Worm (Caenorhabditis elegans): ENCODE results near the gene Y82E9BR.5.

The Y82E9BR.5 gene

ce11 chrIII:1413125-1413837 is 29.1 kb downstream of the Y82E9BR.5 start:
- no peak for TF ChIP-seq nhr-129 (tag; optimal IDR thresholded peaks at IDR 0.05)
- TF ChIP-seq mab-5 (tag; optimal IDR thresholded peaks at IDR 0.05): no peak
- no peak for TF ChIP-seq sma-9 (GFP tag; optimal IDR thresholded peaks at IDR 0.05)
- no peak for TF ChIP-seq sma-9 (tag; optimal IDR thresholded peaks at IDR 0.05)
- TF ChIP-seq nhr-237 (tag; optimal IDR thresholded peaks at IDR 0.05): no peak
- TF ChIP-seq nhr-10 (tag; optimal IDR thresholded peaks at IDR 0.05): no peak
- TF ChIP-seq nhr-77 (tag; optimal IDR thresholded peaks at IDR 0.05): no peak
- TF ChIP-seq blmp-1 (tag; optimal IDR thresholded peaks at IDR 0.05; ENCODE audit: insufficient read depth): no peak
- no peak for TF ChIP-seq nhr-23 (tag; optimal IDR thresholded peaks at IDR 0.05)
- no peak for TF ChIP-seq elt-3 (tag; optimal IDR thresholded peaks at IDR 0.05)
- no peak for TF ChIP-seq nhr-21 (tag; optimal IDR thresholded peaks at IDR 0.05)
- TF ChIP-seq mdl-1 (tag; optimal IDR thresholded peaks at IDR 0.05): no peak
- TF ChIP-seq fos-1 (tag; optimal IDR thresholded peaks at IDR 0.05): no peak
- no peak for TF ChIP-seq F13H6.1 (tag; optimal IDR thresholded peaks at IDR 0.05)
- TF ChIP-seq lsy-2 (tag; optimal IDR thresholded peaks at IDR 0.05): no peak
- TF ChIP-seq sma-3 (GFP tag; optimal IDR thresholded peaks at IDR 0.05): no peak
- TF ChIP-seq ZK546.5 (tag; optimal IDR thresholded peaks at IDR 0.05): no peak
- TF ChIP-seq ceh-82 (tag; optimal IDR thresholded peaks at IDR 0.05): no peak
- no peak for TF ChIP-seq lin-11 (tag; optimal IDR thresholded peaks at IDR 0.05)
- TF ChIP-seq ztf-1 (GFP tag; conservative IDR thresholded peaks at IDR 0.05): no peak

ce11 chrIII:1413890-1414613 is 29.9 kb downstream of the Y82E9BR.5 start, which contains the start of gene Y82E9BR.14:
Gene Y82E9BR.14 (minus strand): TSS chrIII:1414116.
- TF ChIP-seq fos-1 (tag; optimal IDR thresholded peaks at IDR 0.05) (peak; percentile 66), nhr-77 (tag; optimal IDR thresholded peaks at IDR 0.05) (no peak), peb-1 (tag; optimal IDR thresholded peaks at IDR 0.05) (no peak), nhr-11 (tag; optimal IDR thresholded peaks at IDR 0.05) (no peak), nhr-237 (tag; optimal IDR thresholded peaks at IDR 0.05) (no peak), lsy-2 (tag; optimal IDR thresholded peaks at IDR 0.05) (no peak), egl-27 (tag; optimal IDR thresholded peaks at IDR 0.05) (no peak)

ce11 chrIII:1416571-1416970 is 32.4 kb downstream of the Y82E9BR.5 start:
- no peak for TF ChIP-seq ama-1 (optimal IDR thresholded peaks at IDR 0.05)
- no peak for TF ChIP-seq crh-2 (tag; optimal IDR thresholded peaks at IDR 0.05)
- no peak for TF ChIP-seq lin-39 (tag; optimal IDR thresholded peaks at IDR 0.05)
- TF ChIP-seq nhr-129 (tag; optimal IDR thresholded peaks at IDR 0.05): no peak
- no peak for TF ChIP-seq nhr-11 (tag; optimal IDR thresholded peaks at IDR 0.05)

- TF ChIP-seq fos-1 (tag; optimal IDR thresholded peaks at IDR 0.05): no peak
- TF ChIP-seq ztf-11 (tag; optimal IDR thresholded peaks at IDR 0.05): no peak
- no peak for TF ChIP-seq nhr-77 (tag; optimal IDR thresholded peaks at IDR 0.05)
- no peak for TF ChIP-seq egl-27 (tag; optimal IDR thresholded peaks at IDR 0.05)
- TF ChIP-seq mbf-1 (tag; optimal IDR thresholded peaks at IDR 0.05): no peak
- TF ChIP-seq ceh-82 (tag; optimal IDR thresholded peaks at IDR 0.05): no peak
- no peak for TF ChIP-seq nhr-6 (tag; optimal IDR thresholded peaks at IDR 0.05)
- TF ChIP-seq nhr-237 (tag; optimal IDR thresholded peaks at IDR 0.05): no peak
Observed at ce11 chrIII:1417090-1417489, 32.9 kb downstream of the Y82E9BR.5 start, which contains the start of gene elc-1. Gene elc-1 (minus strand): TSS chrIII:1417190.

- TF ChIP-seq fos-1 (tag; optimal IDR thresholded peaks at IDR 0.05): peak; percentile 75
- peak; percentile 90 for TF ChIP-seq lin-11 (tag; optimal IDR thresholded peaks at IDR 0.05)
- peak; percentile 89 for TF ChIP-seq C34F6.9 (tag; optimal IDR thresholded peaks at IDR 0.05)
- peak; percentile 47 for TF ChIP-seq sem-4 (tag; optimal IDR thresholded peaks at IDR 0.05)
- TF ChIP-seq snpc-4 (tag; optimal IDR thresholded peaks at IDR 0.05): peak; percentile 59
- no peak for TF ChIP-seq ztf-11 (tag; optimal IDR thresholded peaks at IDR 0.05)
- no peak for TF ChIP-seq peb-1 (tag; optimal IDR thresholded peaks at IDR 0.05)
- TF ChIP-seq ceh-16 (tag; optimal IDR thresholded peaks at IDR 0.05): peak; percentile 79
- no peak for TF ChIP-seq aly-2 (tag; optimal IDR thresholded peaks at IDR 0.05)
- peak; percentile 30 for TF ChIP-seq egl-27 (tag; optimal IDR thresholded peaks at IDR 0.05)
- no peak for TF ChIP-seq elt-1 (tag; optimal IDR thresholded peaks at IDR 0.05)
- no peak for TF ChIP-seq ztf-1 (GFP tag; conservative IDR thresholded peaks at IDR 0.05)
- no peak for TF ChIP-seq nhr-23 (tag; optimal IDR thresholded peaks at IDR 0.05)
- no peak for TF ChIP-seq dmd-4 (tag; optimal IDR thresholded peaks at IDR 0.05)
- peak; percentile 77 for TF ChIP-seq nhr-21 (tag; optimal IDR thresholded peaks at IDR 0.05)
- no peak for TF ChIP-seq nhr-12 (tag; optimal IDR thresholded peaks at IDR 0.05)
- peak; percentile 96 for TF ChIP-seq lin-13 (GFP tag; optimal IDR thresholded peaks at IDR 0.05)
- peak; percentile 40 for TF ChIP-seq mab-5 (tag; optimal IDR thresholded peaks at IDR 0.05)
- peak; percentile 40 for TF ChIP-seq ama-1 (optimal IDR thresholded peaks at IDR 0.05)
- TF ChIP-seq sma-3 (GFP tag; optimal IDR thresholded peaks at IDR 0.05): peak; percentile 88
- TF ChIP-seq ceh-82 (tag; optimal IDR thresholded peaks at IDR 0.05): peak; percentile 21
- TF ChIP-seq F13H6.1 (tag; optimal IDR thresholded peaks at IDR 0.05): peak; percentile 86
- TF ChIP-seq nhr-11 (tag; optimal IDR thresholded peaks at IDR 0.05): no peak
- no peak for TF ChIP-seq mbf-1 (tag; optimal IDR thresholded peaks at IDR 0.05)
- TF ChIP-seq lin-39 (tag; optimal IDR thresholded peaks at IDR 0.05): no peak
- TF ChIP-seq nhr-6 (tag; optimal IDR thresholded peaks at IDR 0.05): peak; percentile 61
- TF ChIP-seq ZK546.5 (tag; optimal IDR thresholded peaks at IDR 0.05): peak; percentile 97
- peak; percentile 88 for TF ChIP-seq crh-2 (tag; optimal IDR thresholded peaks at IDR 0.05)
- TF ChIP-seq elt-3 (tag; optimal IDR thresholded peaks at IDR 0.05): no peak
- TF ChIP-seq nhr-129 (tag; optimal IDR thresholded peaks at IDR 0.05): peak; percentile 89
- no peak for TF ChIP-seq R02D3.7 (tag; optimal IDR thresholded peaks at IDR 0.05)
- TF ChIP-seq nhr-77 (tag; optimal IDR thresholded peaks at IDR 0.05): no peak
Observed at ce11 chrIII:1418709-1419108, 34.5 kb downstream of the Y82E9BR.5 start.
